Worm (Caenorhabditis elegans): ENCODE results near the gene flr-1.

DNA sequence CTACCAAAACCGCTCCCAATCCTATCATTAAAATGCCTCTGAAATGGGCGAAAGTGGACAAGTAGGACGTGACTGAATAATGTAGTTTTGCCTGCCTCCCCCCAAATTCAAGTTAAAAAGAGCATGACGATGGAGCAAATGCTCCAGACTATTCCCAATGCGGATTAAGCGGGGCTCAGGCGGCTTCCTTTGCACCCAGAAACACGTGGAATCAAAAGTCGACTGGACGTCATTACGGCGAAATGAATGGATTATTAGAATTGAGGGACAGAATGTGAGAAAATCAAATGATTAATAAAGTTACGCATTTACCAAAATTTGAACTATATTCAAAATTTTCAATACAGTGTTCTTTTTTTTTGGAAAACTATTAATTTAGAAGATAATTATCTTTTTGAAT is 43.6 kb upstream of the flr-1 start:
- TF ChIP-seq pha-4 (GFP tag; IDR thresholded peaks at IDR 0.05) (no peak), pha-4 (tag; optimal IDR thresholded peaks at IDR 0.05) (no peak), mdl-1 (tag; optimal IDR thresholded peaks at IDR 0.05) (no peak), ceh-62 (tag; optimal IDR thresholded peaks at IDR 0.05) (no peak), madf-5 (GFP tag; IDR thresholded peaks at IDR 0.05) (no peak), ZK337.2 (GFP tag; IDR thresholded peaks at IDR 0.05) (no peak)
